Fruit fly (Drosophila melanogaster) whole organism, embryonic: Measurements from ENCODE around the gene LSm7.

ENCODE experiments used
- Asciz ChIP-seq: fragments of 200-800 bp; sonication (Bioruptor generic); optimal IDR thresholded peaks from 2 replicates; lab custom pipeline; 2017; ENCODE audit warnings: missing biosample characterization, mild to moderate bottlenecking, missing genetic modification characterization, missing genetic modification reagents
- Atf-2 ChIP-seq: fragments of 200-800 bp; sonication (Bioruptor generic); optimal IDR thresholded peaks from 2 replicates; lab custom pipeline; 2016; ENCODE audit warnings: missing biosample characterization, missing genetic modification characterization
- CG12071 ChIP-seq: fragments of 200-800 bp; sonication (Bioruptor generic); optimal IDR thresholded peaks from 3 replicates; lab custom pipeline; 2018; ENCODE audit warnings: missing biosample characterization, mild to moderate bottlenecking, missing genetic modification characterization
- CG12104 ChIP-seq: fragments of 200-800 bp; sonication (Bioruptor generic); optimal IDR thresholded peaks from 3 replicates; lab custom pipeline; 2016; ENCODE audit warnings: missing biosample characterization, missing genetic modification characterization
- CG12219 ChIP-seq: fragments of 200-800 bp; sonication (Bioruptor generic); optimal IDR thresholded peaks from 3 replicates; lab custom pipeline; 2018; ENCODE audit warnings: missing biosample characterization, mild to moderate bottlenecking, missing genetic modification characterization
- CG1233 ChIP-seq: fragments of 200-800 bp; sonication (Bioruptor generic); optimal IDR thresholded peaks from 4 replicates; lab custom pipeline; 2018; ENCODE audit warnings: missing biosample characterization, mild to moderate bottlenecking, missing genetic modification characterization
- CG13894 ChIP-seq: fragments of 200-800 bp; sonication (Bioruptor generic); optimal IDR thresholded peaks from 3 replicates; lab custom pipeline; 2018; ENCODE audit warnings: missing biosample characterization, mild to moderate bottlenecking, missing genetic modification characterization, moderate library complexity
- CG14965 ChIP-seq: fragments of 200-800 bp; sonication (Bioruptor generic); optimal IDR thresholded peaks from 2 replicates; lab custom pipeline; 2016; ENCODE audit warnings: missing biosample characterization, missing genetic modification characterization, borderline replicate concordance
- CG15011 ChIP-seq: fragments of 200-800 bp; sonication (Bioruptor generic); optimal IDR thresholded peaks from 3 replicates; lab custom pipeline; 2018; ENCODE audit warnings: missing biosample characterization, mild to moderate bottlenecking, missing genetic modification characterization
- CG15269 ChIP-seq: fragments of 200-800 bp; sonication (Bioruptor generic); optimal IDR thresholded peaks from 2 replicates; lab custom pipeline; 2018; ENCODE audit warnings: missing biosample characterization, mild to moderate bottlenecking, missing genetic modification characterization, moderate library complexity
- CG15696 ChIP-seq: fragments of 200-800 bp; sonication (Bioruptor generic); optimal IDR thresholded peaks from 2 replicates; lab custom pipeline; 2019; ENCODE audit warnings: missing biosample characterization, mild to moderate bottlenecking, missing genetic modification characterization, moderate library complexity
- CG17359 ChIP-seq: fragments of 200-800 bp; sonication (Bioruptor generic); optimal IDR thresholded peaks from 3 replicates; lab custom pipeline; 2018; ENCODE audit warnings: missing biosample characterization, mild to moderate bottlenecking, missing genetic modification characterization, moderate library complexity
- CG18619 ChIP-seq: fragments of 200-800 bp; sonication (Bioruptor generic); optimal IDR thresholded peaks from 3 replicates; lab custom pipeline; 2017; ENCODE audit warnings: missing biosample characterization, mild to moderate bottlenecking, missing genetic modification characterization
- CG2120 ChIP-seq: fragments of 200-800 bp; sonication (Bioruptor generic); optimal IDR thresholded peaks from 3 replicates; lab custom pipeline; 2016; ENCODE audit warnings: missing biosample characterization, missing genetic modification characterization
- CG2889 ChIP-seq: fragments of 200-800 bp; sonication (Bioruptor generic); IDR thresholded peaks from 3 replicates; pipeline ENCODE4 v1.3.6; 2022; ENCODE audit warnings: missing biosample characterization, missing genetic modification characterization
- CG34422 ChIP-seq: fragments of 200-800 bp; sonication (Bioruptor generic); IDR thresholded peaks from 3 replicates; pipeline ENCODE4 v1.3.6; 2022; ENCODE audit warnings: missing biosample characterization, missing genetic modification characterization
- CG4360 ChIP-seq: fragments of 200-800 bp; sonication (Bioruptor generic); IDR thresholded peaks from 2 replicates; pipeline ENCODE4 v1.3.6; 2022; ENCODE audit warnings: missing biosample characterization, missing genetic modification characterization
- CG4424 ChIP-seq: fragments of 200-800 bp; sonication (Bioruptor generic); optimal IDR thresholded peaks from 3 replicates; lab custom pipeline; 2016; ENCODE audit warnings: missing biosample characterization, missing genetic modification characterization
- CG4820 ChIP-seq: fragments of 200-800 bp; sonication (Bioruptor generic); optimal IDR thresholded peaks from 3 replicates; lab custom pipeline; 2016; ENCODE audit warnings: missing biosample characterization, missing genetic modification characterization
- CG5180 ChIP-seq: fragments of 200-800 bp; sonication (Bioruptor generic); optimal IDR thresholded peaks from 3 replicates; lab custom pipeline; 2017; ENCODE audit warnings: missing biosample characterization, missing genetic modification characterization, mild to moderate bottlenecking, moderate library complexity, missing genetic modification reagents
- CG7786 ChIP-seq: fragments of 200-800 bp; sonication (Bioruptor generic); optimal IDR thresholded peaks from 2 replicates; lab custom pipeline; 2016; ENCODE audit warnings: missing biosample characterization, missing genetic modification characterization
- CG8359 ChIP-seq: fragments of 200-800 bp; sonication (Bioruptor generic); optimal IDR thresholded peaks from 2 replicates; lab custom pipeline; 2017; ENCODE audit warnings: missing biosample characterization, mild to moderate bottlenecking, missing genetic modification characterization, borderline replicate concordance
- CG8924 ChIP-seq: fragments of 200-800 bp; optimal IDR thresholded peaks from 3 replicates; lab custom pipeline; 2019; ENCODE audit warnings: missing biosample characterization, mild to moderate bottlenecking, missing genetic modification characterization, moderate library complexity
- CTCF ChIP-seq: fragments of 200-800 bp; sonication (Bioruptor generic); optimal IDR thresholded peaks from 2 replicates; lab custom pipeline; 2017; ENCODE audit warnings: missing biosample characterization, mild to moderate bottlenecking, missing genetic modification characterization, moderate library complexity
- Doc3 ChIP-seq: fragments of 200-800 bp; sonication (Bioruptor generic); IDR thresholded peaks from 3 replicates; pipeline ENCODE4 v1.3.6; 2022; ENCODE audit warnings: missing biosample characterization, missing genetic modification characterization; ENCODE audit not compliant: partially characterized antibody
- Ets65A ChIP-seq: fragments of 200-800 bp; sonication (Bioruptor generic); peaks from one replicate; lab custom pipeline; 2016; ENCODE audit warnings: missing biosample characterization, missing genetic modification characterization
- Gsc ChIP-seq: fragments of 200-800 bp; sonication (Bioruptor generic); IDR thresholded peaks from 2 replicates; pipeline ENCODE4 v1.3.6; 2022; ENCODE audit warnings: missing biosample characterization, missing genetic modification characterization
- Lim3 ChIP-seq: fragments of 200-800 bp; sonication (Bioruptor generic); IDR thresholded peaks from 2 replicates; pipeline ENCODE4 v1.3.6; 2022; ENCODE audit warnings: missing biosample characterization, missing genetic modification characterization
- Meics ChIP-seq: fragments of 200-800 bp; sonication (Bioruptor generic); optimal IDR thresholded peaks from 2 replicates; lab custom pipeline; 2017; ENCODE audit warnings: missing biosample characterization, mild to moderate bottlenecking, missing genetic modification characterization
- Nf-YB ChIP-seq: fragments of 200-800 bp; sonication (Bioruptor generic); optimal IDR thresholded peaks from 3 replicates; lab custom pipeline; 2019; ENCODE audit warnings: missing biosample characterization, mild to moderate bottlenecking, missing genetic modification characterization, moderate library complexity
- Pdp1 ChIP-seq, 2 experiments: fragments of 200-800 bp; sonication (Bioruptor generic); optimal IDR thresholded peaks; 3 replicates each; lab custom pipeline; 2016; ENCODE audit warnings: missing biosample characterization in 2 of 2, missing genetic modification characterization in 2 of 2, mild to moderate bottlenecking in 1 of 2, moderate library complexity in 1 of 2
- Rfx ChIP-seq: fragments of 200-800 bp; sonication (Bioruptor generic); IDR thresholded peaks from 2 replicates; pipeline ENCODE4 v1.3.6; 2022; ENCODE audit warnings: missing biosample characterization, missing genetic modification characterization
- Side ChIP-seq: fragments of 200-800 bp; sonication (Bioruptor generic); optimal IDR thresholded peaks from 2 replicates; lab custom pipeline; 2016; ENCODE audit warnings: missing biosample characterization, missing genetic modification characterization
- Sin3A ChIP-seq: fragments of >200 bp; optimal IDR thresholded peaks from 2 replicates; lab custom pipeline; 2018
- Spps ChIP-seq: fragments of 200-800 bp; sonication (Bioruptor generic); optimal IDR thresholded peaks from 2 replicates; lab custom pipeline; 2018; ENCODE audit warnings: missing biosample characterization, mild to moderate bottlenecking, missing genetic modification characterization
- Usf ChIP-seq: fragments of 200-800 bp; sonication (Bioruptor generic); optimal IDR thresholded peaks from 2 replicates; lab custom pipeline; 2017; ENCODE audit warnings: missing genotype, missing biosample characterization, missing genetic modification characterization
- Xbp1 ChIP-seq: fragments of 200-800 bp; sonication (Bioruptor generic); optimal IDR thresholded peaks from 3 replicates; lab custom pipeline; 2016; ENCODE audit warnings: missing biosample characterization, mild to moderate bottlenecking, missing genetic modification characterization
- ase ChIP-seq: fragments of 200-800 bp; sonication (Bioruptor generic); IDR thresholded peaks from 3 replicates; pipeline ENCODE4 v1.3.6; 2022; ENCODE audit warnings: missing biosample characterization, missing genetic modification characterization
- az2 ChIP-seq: fragments of 200-800 bp; sonication (Bioruptor generic); optimal IDR thresholded peaks from 3 replicates; lab custom pipeline; 2016; ENCODE audit warnings: missing biosample characterization, missing genetic modification characterization
- br ChIP-seq: fragments of >200 bp; optimal IDR thresholded peaks from 2 replicates; lab custom pipeline; 2017
- chm ChIP-seq: fragments of 200-800 bp; sonication (Bioruptor generic); IDR thresholded peaks from 2 replicates; pipeline ENCODE4 v1.3.6; 2022; ENCODE audit warnings: missing biosample characterization, missing genetic modification characterization
- h ChIP-seq: fragments of >200 bp; optimal IDR thresholded peaks from 2 replicates; lab custom pipeline; 2017
- luna ChIP-seq: fragments of 200-800 bp; sonication (Bioruptor generic); optimal IDR thresholded peaks from 2 replicates; lab custom pipeline; 2016; ENCODE audit warnings: missing biosample characterization, missing genetic modification characterization
- nom ChIP-seq: fragments of 200-800 bp; sonication (Bioruptor generic); optimal IDR thresholded peaks from 2 replicates; lab custom pipeline; 2017; ENCODE audit warnings: missing biosample characterization, missing genetic modification characterization, mild to moderate bottlenecking, moderate library complexity, missing genetic modification reagents
- oc ChIP-seq: fragments of 200-800 bp; sonication (Bioruptor generic); optimal IDR thresholded peaks from 2 replicates; lab custom pipeline; 2018; ENCODE audit warnings: missing biosample characterization, mild to moderate bottlenecking, missing genetic modification characterization, moderate library complexity
- org-1 ChIP-seq: fragments of 200-800 bp; sonication (Bioruptor generic); optimal IDR thresholded peaks from 2 replicates; lab custom pipeline; 2017; ENCODE audit warnings: missing biosample characterization, missing genetic modification characterization
- pros ChIP-seq: fragments of 200-800 bp; sonication (Bioruptor generic); optimal IDR thresholded peaks from 3 replicates; lab custom pipeline; 2019; ENCODE audit warnings: missing biosample characterization, mild to moderate bottlenecking, missing genetic modification characterization, moderate library complexity
- stc ChIP-seq: fragments of 200-800 bp; sonication (Bioruptor generic); IDR thresholded peaks from 2 replicates; pipeline ENCODE4 v1.3.6; 2022; ENCODE audit warnings: missing biosample characterization, missing genetic modification characterization
- usp ChIP-seq: fragments of >200 bp; optimal IDR thresholded peaks from 2 replicates; lab custom pipeline; 2017; ENCODE audit warnings: missing biosample characterization, missing genetic modification characterization
- zf30C ChIP-seq: fragments of 200-800 bp; sonication (Bioruptor generic); optimal IDR thresholded peaks from 3 replicates; lab custom pipeline; 2018; ENCODE audit warnings: missing biosample characterization, mild to moderate bottlenecking, missing genetic modification characterization

Gene LSm7

DNA sequence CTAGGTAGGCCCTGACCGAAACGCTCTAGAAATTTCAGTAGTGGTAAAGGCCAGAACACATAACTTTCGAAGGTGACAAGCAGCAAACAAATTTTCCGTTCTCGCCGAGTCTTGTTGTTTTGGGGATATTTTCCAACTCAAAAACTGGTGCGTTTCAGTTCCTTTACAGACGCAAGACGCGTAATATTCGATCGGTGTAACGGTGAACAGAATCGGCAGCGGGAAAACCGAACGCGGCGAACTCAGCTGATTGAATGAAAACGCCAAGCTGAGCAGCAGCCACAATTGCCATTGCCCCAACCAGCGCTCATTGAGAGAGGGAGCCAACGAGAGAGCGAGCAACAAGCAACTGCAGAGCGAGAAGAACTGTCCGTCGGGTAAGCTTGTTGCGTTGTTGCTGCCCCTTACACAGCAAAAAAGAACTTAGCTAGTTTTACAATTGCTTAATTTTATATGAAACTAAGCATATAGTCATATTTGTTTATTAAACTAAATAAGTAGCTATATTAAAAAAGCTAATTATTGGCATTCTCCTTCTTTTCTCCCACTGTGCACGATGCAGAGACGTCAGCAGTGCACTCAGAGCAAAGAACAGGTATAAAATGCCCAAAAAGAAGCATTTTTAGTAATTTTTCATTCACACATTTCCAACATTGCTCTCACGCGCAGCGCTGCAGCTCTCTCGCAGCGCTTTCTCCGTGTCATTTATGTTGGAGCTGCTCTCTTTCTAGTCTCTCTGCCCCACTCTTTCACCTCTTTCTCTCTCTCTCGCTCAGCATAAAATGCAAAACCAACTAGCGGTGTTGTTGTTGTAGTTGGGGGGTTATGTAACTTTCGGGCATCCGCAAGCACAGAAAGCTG is 26.8 kb downstream of the LSm7 start, which contains the start of the genes Cyt-c-d and CG31808 (continued):
- TF ChIP-seq CG14965 (peak; percentile 58), luna (GFP tag; lab: Kevin White, UChicago) (peak; percentile 65), CG1233 (peak; percentile 94), CG8359 (GFP tag; lab: Kevin White, UChicago) (peak; percentile 92), CG12104 (peak; percentile 95), CG4424 (peak; percentile 96), Xbp1 (GFP tag; lab: Kevin White, UChicago) (peak; percentile 97), Rfx (GFP tag; lab: Robert Waterston, UW) (peak; percentile 94), CG12219 (peak; percentile 97), CG8924 (peak; percentile 98), Pdp1 (GFP tag; optimal IDR thresholded peaks at IDR 0.05; lab: Kevin White, UChicago) (peak; percentile 95 to 98), CG4360 (GFP tag; lab: Robert Waterston, UW) (peak; percentile 84), Sin3A (lab: Kevin White, UChicago) (no peak), CG2120 (GFP tag; lab: Kevin White, UChicago) (peak; percentile 97), Lim3 (GFP tag; lab: Robert Waterston, UW) (peak; percentile 87), usp (no peak), CG15011 (GFP tag; lab: Kevin White, UChicago) (peak; percentile 92), CG13894 (tag; lab: Kevin White, UChicago) (peak; percentile 2), org-1 (peak; percentile 97), CG15696 (tag; lab: Kevin White, UChicago) (peak; percentile 77), stc (GFP tag; lab: Robert Waterston, UW) (peak; percentile 98), CTCF (GFP tag; lab: Kevin White, UChicago) (peak; percentile 71), Nf-YB (GFP tag; lab: Kevin White, UChicago) (peak; percentile 86), CG2889 (GFP tag; lab: Robert Waterston, UW) (peak; percentile 95), pros (peak; percentile 59), CG15269 (peak; percentile 98), oc (peak; percentile 99), CG12071 (peak; percentile 94), nom (GFP tag; lab: Kevin White, UChicago) (peak; percentile 89), Side (GFP tag; lab: Kevin White, UChicago) (peak; percentile 88), Meics (peak; percentile 95), Asciz (peak; percentile 98), br (lab: Kevin White, UChicago) (no peak), Spps (tag; lab: Kevin White, UChicago) (peak; percentile 96), Doc3 (GFP tag; lab: Robert Waterston, UW) (no peak), Ets65A (peak; percentile 98), chm (GFP tag; lab: Robert Waterston, UW) (peak; percentile 95), CG7786 (GFP tag; lab: Kevin White, UChicago) (peak; percentile 89), CG18619 (GFP tag; lab: Kevin White, UChicago) (peak; percentile 97), Atf-2 (GFP tag; lab: Kevin White, UChicago) (peak; percentile 90), CG5180 (GFP tag; lab: Kevin White, UChicago) (peak; percentile 91), Usf (GFP tag; lab: Kevin White, UChicago) (peak; percentile 75), ase (peak; percentile 98), Gsc (GFP tag; lab: Robert Waterston, UW) (peak; percentile 92), CG17359 (peak; percentile 98), h (lab: Kevin White, UChicago) (no peak), CG4820 (peak; percentile 95), CG34422 (GFP tag; lab: Robert Waterston, UW) (peak; percentile 96), az2 (GFP tag; lab: Kevin White, UChicago) (peak; percentile 98), zf30C (peak; percentile 93)
